Worm (Caenorhabditis elegans): ENCODE measurements around the gene C27C12.3.
A peak's percentile ranks its signal among the peaks of the same experiment; 100 is the strongest.

Gene C27C12.3

ce11 chrX:14824490-14825050 lies 41.1 kb downstream of the C27C12.3 start, which contains the start of gene mbk-1 (continued):
- TF ChIP-seq ceh-8 (GFP tag; optimal IDR thresholded peaks at IDR 0.05) (no peak), sup-37 (GFP tag; optimal IDR thresholded peaks at IDR 0.05) (no peak), skn-1 (tag; optimal IDR thresholded peaks at IDR 0.05) (peak; percentile 53), pax-3 (tag; optimal IDR thresholded peaks at IDR 0.05) (no peak), xbp-1 (tag; optimal IDR thresholded peaks at IDR 0.05) (peak; percentile 31), unc-98 (GFP tag; IDR thresholded peaks at IDR 0.05) (no peak), nhr-237 (tag; optimal IDR thresholded peaks at IDR 0.05) (no peak), tlp-1 (tag; optimal IDR thresholded peaks at IDR 0.05) (no peak), irx-1 (tag; optimal IDR thresholded peaks at IDR 0.05) (peak; percentile 39), fkh-8 (tag; optimal IDR thresholded peaks at IDR 0.05) (peak; percentile 40), lir-3 (tag; optimal IDR thresholded peaks at IDR 0.05; ENCODE audit: poor library complexity) (no peak), egl-27 (tag; optimal IDR thresholded peaks at IDR 0.05) (peak in 1 of 2 experiments; percentile 7), nhr-84 (tag; optimal IDR thresholded peaks at IDR 0.05) (no peak), jun-1 (tag; optimal IDR thresholded peaks at IDR 0.05) (peak; percentile 17), mdl-1 (tag; optimal IDR thresholded peaks at IDR 0.05) (peak in 1 of 2 experiments; percentile 75), aly-2 (tag; optimal IDR thresholded peaks at IDR 0.05) (no peak), Y116A8C.19 (tag; optimal IDR thresholded peaks at IDR 0.05; ENCODE audit: borderline replicate concordance) (no peak), lsy-2 (tag; optimal IDR thresholded peaks at IDR 0.05) (peak; percentile 48 to 76), sptf-1 (tag; optimal IDR thresholded peaks at IDR 0.05) (no peak), efl-1 (optimal IDR thresholded peaks at IDR 0.05) (peak; percentile 39 to 74), efl-1 (GFP tag; optimal IDR thresholded peaks at IDR 0.05 in 1 of 2) (peak; percentile 10 to 35), hlh-17 (GFP tag; optimal IDR thresholded peaks at IDR 0.05; ENCODE audit: borderline replicate concordance) (no peak), fos-1 (tag; optimal IDR thresholded peaks at IDR 0.05) (no peak), ztf-11 (tag; optimal IDR thresholded peaks at IDR 0.05) (peak in 1 of 2 experiments; percentile 11), nhr-19 (GFP tag; conservative IDR thresholded peaks at IDR 0.05) (peak; percentile 47), nhr-47 (tag; optimal IDR thresholded peaks at IDR 0.05) (peak; percentile 73), ceh-82 (tag; optimal IDR thresholded peaks at IDR 0.05) (peak in 2 of 3 experiments; percentile 11 to 59), C16A3.4 (tag; optimal IDR thresholded peaks at IDR 0.05) (peak; percentile 60), nhr-11 (tag; optimal IDR thresholded peaks at IDR 0.05) (no peak), nhr-77 (tag; optimal IDR thresholded peaks at IDR 0.05) (no peak), C34B4.2 (tag; optimal IDR thresholded peaks at IDR 0.05) (no peak), sox-4 (tag; optimal IDR thresholded peaks at IDR 0.05) (no peak), lin-13 (GFP tag; optimal IDR thresholded peaks at IDR 0.05) (no peak), unc-130 (tag; optimal IDR thresholded peaks at IDR 0.05) (no peak), swsn-7 (tag; optimal IDR thresholded peaks at IDR 0.05) (peak; percentile 76), ztf-4 (tag; optimal IDR thresholded peaks at IDR 0.05) (no peak), fkh-4 (tag; optimal IDR thresholded peaks at IDR 0.05; ENCODE audit: borderline replicate concordance) (no peak), fkh-10 (GFP tag; optimal IDR thresholded peaks at IDR 0.05) (no peak), isw-1 (GFP tag; IDR thresholded peaks at IDR 0.05) (no peak), ceh-90 (tag; optimal IDR thresholded peaks at IDR 0.05) (no peak), hpl-2 (GFP tag; optimal IDR thresholded peaks at IDR 0.05) (no peak), unc-86 (tag; optimal IDR thresholded peaks at IDR 0.05) (peak; percentile 43), alr-1 (tag; optimal IDR thresholded peaks at IDR 0.05; ENCODE audit: borderline replicate concordance) (no peak), aha-1 (tag; optimal IDR thresholded peaks at IDR 0.05) (no peak), ceh-88 (GFP tag; IDR thresholded peaks at IDR 0.05) (no peak), tbx-2 (tag; optimal IDR thresholded peaks at IDR 0.05) (peak; percentile 60), egl-13 (tag; optimal IDR thresholded peaks at IDR 0.05) (peak; percentile 57), zag-1 (tag; optimal IDR thresholded peaks at IDR 0.05) (no peak), dpl-1 (GFP tag; optimal IDR thresholded peaks at IDR 0.05) (peak in 2 of 3 experiments; percentile 28 to 41), blmp-1 (tag; optimal IDR thresholded peaks at IDR 0.05) (peak; percentile 35), nhr-76 (tag; optimal IDR thresholded peaks at IDR 0.05) (no peak), F16B12.6 (tag; optimal IDR thresholded peaks at IDR 0.05) (no peak), nhr-85 (tag) (peak; percentile 74)
